Fruit fly (Drosophila melanogaster): ENCODE results near the gene CG7362.

CG7362 gene

DNA sequence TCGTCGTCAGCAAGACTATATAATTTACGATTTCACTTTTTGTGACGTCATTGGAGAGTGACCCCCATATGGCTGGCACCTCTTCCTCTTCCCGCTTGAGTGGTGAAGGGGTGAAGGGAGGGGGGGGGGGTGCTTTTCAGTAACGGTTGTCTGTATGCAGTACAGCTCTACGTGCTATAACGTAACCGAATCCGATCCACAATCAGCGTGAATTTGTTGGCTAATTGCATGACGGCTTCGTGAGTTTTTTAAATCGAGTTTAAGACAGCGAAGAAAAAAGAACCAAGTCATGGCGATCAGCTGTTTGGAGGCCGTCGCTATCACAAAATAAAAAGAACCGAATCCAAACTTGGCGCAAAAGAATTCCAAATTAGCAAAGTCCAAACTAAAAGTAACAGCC, 17.6 kb downstream of the CG7362 start:
- TF ChIP-seq HLH106 (tag; optimal IDR thresholded peaks at IDR 0.05) (no peak), foxo (GFP tag; optimal IDR thresholded peaks at IDR 0.05) (no peak), dmrt93B (GFP tag; optimal IDR thresholded peaks at IDR 0.05) (no peak), rgr (GFP tag; optimal IDR thresholded peaks at IDR 0.05) (no peak), Abd-B (GFP tag; optimal IDR thresholded peaks at IDR 0.05) (no peak), pan (optimal IDR thresholded peaks at IDR 0.05) (no peak), GATAd (GFP tag; optimal IDR thresholded peaks at IDR 0.05) (no peak), sage (GFP tag; optimal IDR thresholded peaks at IDR 0.05) (no peak), fru (GFP tag; optimal IDR thresholded peaks at IDR 0.05) (no peak), dsf (GFP tag; optimal IDR thresholded peaks at IDR 0.05; ENCODE audit: borderline replicate concordance) (no peak)

DNA sequence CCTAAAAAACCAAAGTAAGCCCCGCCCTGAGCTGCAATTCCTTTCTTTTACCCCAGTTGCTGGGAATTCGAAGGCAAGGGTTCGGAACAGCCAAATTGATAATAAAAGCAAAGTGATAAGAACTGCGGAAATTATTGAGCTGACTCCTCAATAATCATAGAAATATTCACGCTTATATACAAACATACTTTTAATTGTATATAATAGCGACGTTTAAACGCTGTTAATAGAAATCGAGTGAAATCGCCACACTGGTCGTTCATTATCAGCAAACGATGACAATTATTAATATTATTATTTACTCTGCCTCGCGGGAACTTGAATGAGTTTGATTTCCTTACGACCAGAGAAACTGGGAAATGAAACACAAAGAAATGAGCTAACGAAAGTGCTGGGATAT, 18.3 kb downstream of the CG7362 start:
- TF ChIP-seq Hr78 (GFP tag; optimal IDR thresholded peaks at IDR 0.05) (no peak), sage (GFP tag; optimal IDR thresholded peaks at IDR 0.05) (peak; percentile 26), CrebA (GFP tag; optimal IDR thresholded peaks at IDR 0.05; ENCODE audit: borderline replicate concordance) (peak; percentile 29), Sp1 (GFP tag; optimal IDR thresholded peaks at IDR 0.05) (no peak), Myc (optimal IDR thresholded peaks at IDR 0.05) (no peak), tai (GFP tag; optimal IDR thresholded peaks at IDR 0.05) (no peak), brk (GFP tag; optimal IDR thresholded peaks at IDR 0.05) (peak; percentile 49), Hnf4 (GFP tag; optimal IDR thresholded peaks at IDR 0.05) (peak; percentile 14), Jra (GFP tag; optimal IDR thresholded peaks at IDR 0.05) (no peak), dmrt93B (GFP tag; optimal IDR thresholded peaks at IDR 0.05) (no peak), HLH106 (tag; optimal IDR thresholded peaks at IDR 0.05) (no peak), dl (GFP tag; optimal IDR thresholded peaks at IDR 0.05; ENCODE audit: insufficient read depth in 1 of 2, partially characterized antibody in 2 of 2) (no peak), Abd-B (GFP tag; optimal IDR thresholded peaks at IDR 0.05) (no peak)

- TF ChIP-seq sv (GFP tag; optimal IDR thresholded peaks at IDR 0.05) (no peak), woc (GFP tag; optimal IDR thresholded peaks at IDR 0.05) (no peak), Mio (GFP tag; optimal IDR thresholded peaks at IDR 0.05) (no peak), foxo (GFP tag; optimal IDR thresholded peaks at IDR 0.05) (peak in 1 of 2 experiments; percentile 12), GATAd (GFP tag; optimal IDR thresholded peaks at IDR 0.05) (no peak), dsf (GFP tag; optimal IDR thresholded peaks at IDR 0.05; ENCODE audit: borderline replicate concordance) (no peak), CG9705 (GFP tag; optimal IDR thresholded peaks at IDR 0.05) (no peak)
These were observed 19.5 kb downstream of the CG7362 start for dm6 chr3R:14734623-14735392.

DNA sequence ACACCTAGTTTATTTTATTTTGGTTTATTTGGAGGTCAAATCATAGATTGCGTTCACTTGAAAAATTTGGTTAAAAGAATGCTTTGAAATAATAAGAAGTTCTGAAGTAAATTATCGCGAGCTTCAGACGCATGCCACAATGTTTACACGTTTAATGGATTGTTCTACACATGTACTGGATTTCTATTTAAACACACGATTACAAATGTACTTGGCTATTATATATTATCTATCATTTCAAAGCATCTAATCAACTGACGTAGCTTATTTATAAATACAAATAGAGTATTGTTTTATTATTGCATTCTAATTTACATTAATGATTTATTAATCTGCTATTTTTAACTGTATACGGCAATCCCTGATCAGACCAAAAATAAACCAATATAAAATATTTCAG, 20.3 kb downstream of the CG7362 start:
- TF ChIP-seq Dfd (GFP tag; optimal IDR thresholded peaks at IDR 0.05) (no peak), ey (GFP tag; optimal IDR thresholded peaks at IDR 0.05) (no peak), CrebA (GFP tag; optimal IDR thresholded peaks at IDR 0.05; ENCODE audit: borderline replicate concordance) (no peak), jim (GFP tag; optimal IDR thresholded peaks at IDR 0.05) (no peak), sv (GFP tag; optimal IDR thresholded peaks at IDR 0.05) (no peak), dl (GFP tag; optimal IDR thresholded peaks at IDR 0.05; ENCODE audit: insufficient read depth in 1 of 2, partially characterized antibody in 2 of 2) (no peak), h (GFP tag; optimal IDR thresholded peaks at IDR 0.05) (no peak), Vsx2 (GFP tag; optimal IDR thresholded peaks at IDR 0.05; ENCODE audit: partially characterized antibody) (no peak), CG32264 (GFP tag; optimal IDR thresholded peaks at IDR 0.05) (no peak), usp (GFP tag; optimal IDR thresholded peaks at IDR 0.05) (no peak), Hnf4 (GFP tag; optimal IDR thresholded peaks at IDR 0.05) (no peak), sage (GFP tag; optimal IDR thresholded peaks at IDR 0.05) (no peak), Hr78 (GFP tag; optimal IDR thresholded peaks at IDR 0.05) (no peak), br (GFP tag; optimal IDR thresholded peaks at IDR 0.05) (no peak), OdsH (GFP tag; optimal IDR thresholded peaks at IDR 0.05) (no peak), pan (optimal IDR thresholded peaks at IDR 0.05) (no peak), Myc (optimal IDR thresholded peaks at IDR 0.05) (no peak)

DNA sequence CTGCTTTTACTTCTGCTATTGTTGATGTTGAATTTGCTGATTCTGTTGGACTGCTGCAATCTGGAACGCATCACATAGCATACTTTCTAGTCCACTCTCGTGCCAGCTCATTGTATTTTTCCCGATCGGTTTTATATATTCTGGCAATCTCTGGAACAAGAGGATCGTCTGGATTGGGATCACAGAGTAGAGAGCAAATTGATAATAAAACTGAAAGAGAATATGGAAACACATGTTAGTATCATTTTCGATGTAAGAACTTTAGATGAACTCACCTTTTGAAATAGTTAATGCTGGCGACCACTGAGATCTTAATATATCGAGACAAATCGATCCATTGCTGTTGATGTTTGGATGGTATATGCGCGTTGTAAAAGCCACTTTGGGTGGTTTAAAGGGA, 20.8 kb downstream of the CG7362 start:
- TF ChIP-seq rgr (GFP tag; optimal IDR thresholded peaks at IDR 0.05) (no peak), sage (GFP tag; optimal IDR thresholded peaks at IDR 0.05) (no peak), jim (GFP tag; optimal IDR thresholded peaks at IDR 0.05) (no peak), dl (GFP tag; optimal IDR thresholded peaks at IDR 0.05; ENCODE audit: insufficient read depth in 1 of 2, partially characterized antibody in 2 of 2) (no peak), Rel (GFP tag; optimal IDR thresholded peaks at IDR 0.05) (no peak), Rel (tag; optimal IDR thresholded peaks at IDR 0.05) (peak; percentile 31), N (GFP tag; optimal IDR thresholded peaks at IDR 0.05) (no peak)

Data from whole organism, wandering third instar larva.